Worm (Caenorhabditis elegans) whole organism, L1 larva: ENCODE data around the gene madd-2.

Source experiments
- C16A3.4 ChIP-seq: fragments of 150-350 bp; optimal IDR thresholded peaks from 2 replicates; lab custom pipeline; 2014; ENCODE audit warnings: missing biosample characterization, missing genetic modification characterization
- F16B12.6 ChIP-seq: fragments of 150-350 bp; optimal IDR thresholded peaks from 2 replicates; lab custom pipeline; 2014; ENCODE audit warnings: missing biosample characterization, missing genetic modification characterization
- aly-2 ChIP-seq: fragments of 150-350 bp; optimal IDR thresholded peaks from 2 replicates; lab custom pipeline; 2014; ENCODE audit warnings: missing biosample characterization, missing genetic modification characterization
- ama-1 ChIP-seq: fragments of 150-350 bp; optimal IDR thresholded peaks from 2 replicates; lab custom pipeline; 2014
- ceh-82 ChIP-seq, 3 experiments: fragments of 150-350 bp in 1 of 3; sonication (generic microtip) in 2 of 3; optimal IDR thresholded peaks; 2 replicates each; lab custom pipeline; 2014 to 2017; ENCODE audit warnings: missing biosample characterization in 3 of 3, missing genetic modification characterization in 3 of 3
- ceh-88 ChIP-seq: fragments of 200-800 bp; sonication (Bioruptor generic); IDR thresholded peaks from 2 replicates; pipeline ENCODE4 v1.3.6; 2022; ENCODE audit warnings: missing genetic modification characterization, missing compliant biosample characterization
- dpl-1 ChIP-seq, 3 experiments: fragments of 150-350 bp in 2 of 3; sonication (generic microtip) in 1 of 3; optimal IDR thresholded peaks; 2 replicates each; lab custom pipeline; 2014 to 2017; ENCODE audit warnings: missing biosample characterization in 3 of 3, missing genetic modification characterization in 3 of 3, missing genetic modification reagents in 3 of 3
- dsc-1 ChIP-seq: sonication (generic microtip); optimal IDR thresholded peaks from 2 replicates; lab custom pipeline; 2016; ENCODE audit warnings: mild to moderate bottlenecking, missing genetic modification characterization, missing compliant biosample characterization
- efl-1 ChIP-seq, 4 experiments: fragments of 150-350 bp; optimal IDR thresholded peaks in 3 of 4; peaks in 1 of 4; 1 replicate in 1 of 4; 2 replicates in 3 of 4; lab custom pipeline; 2014; ENCODE audit warnings: missing biosample characterization in 2 of 4, missing genetic modification characterization in 2 of 4, missing genetic modification reagents in 2 of 4
- egl-13 ChIP-seq: sonication (generic microtip); optimal IDR thresholded peaks from 2 replicates; lab custom pipeline; 2016; ENCODE audit warnings: missing genotype, missing genetic modification reagents, missing genetic modification characterization, missing compliant biosample characterization
- egl-27 ChIP-seq, 2 experiments: fragments of 150-350 bp in 1 of 2; sonication (generic microtip); optimal IDR thresholded peaks; 3 replicates each; lab custom pipeline; 2017 to 2018; ENCODE audit warnings: missing biosample characterization in 2 of 2, missing genetic modification characterization in 2 of 2, missing genetic modification reagents in 2 of 2
- elt-2 ChIP-seq: sonication (generic microtip); optimal IDR thresholded peaks from 2 replicates; lab custom pipeline; 2016; ENCODE audit warnings: missing genetic modification characterization, mild to moderate bottlenecking, inconsistent platforms, missing compliant biosample characterization, missing genetic modification reagents
- fkh-8 ChIP-seq: sonication (generic microtip); optimal IDR thresholded peaks from 2 replicates; lab custom pipeline; 2016; ENCODE audit warnings: mild to moderate bottlenecking, missing genetic modification characterization, missing compliant biosample characterization
- hpl-2 ChIP-seq: fragments of 150-350 bp; optimal IDR thresholded peaks from 2 replicates; lab custom pipeline; 2014; ENCODE audit warnings: missing biosample characterization, missing genetic modification reagents, missing genetic modification characterization
- isw-1 ChIP-seq: fragments of 200-800 bp; sonication (Bioruptor generic); IDR thresholded peaks from 2 replicates; pipeline ENCODE4 v1.3.6; 2022; ENCODE audit warnings: missing genetic modification characterization, missing compliant biosample characterization
- lin-14 ChIP-seq: fragments of 200-800 bp; sonication (Bioruptor generic); optimal IDR thresholded peaks from 2 replicates; lab custom pipeline; 2018; ENCODE audit warnings: mild to moderate bottlenecking, missing genetic modification characterization, moderate library complexity, missing compliant biosample characterization
- lin-15B ChIP-seq: fragments of 150-350 bp; sonication (generic microtip); optimal IDR thresholded peaks from 3 replicates; lab custom pipeline; 2014; ENCODE audit warnings: missing biosample characterization, missing genetic modification characterization
- lin-35 ChIP-seq, 2 experiments: fragments of 150-350 bp; optimal IDR thresholded peaks; 2 replicates each; lab custom pipeline; 2014; ENCODE audit warnings: missing biosample characterization in 2 of 2, missing genetic modification characterization in 2 of 2, missing genetic modification reagents in 2 of 2
- lir-3 ChIP-seq: sonication (generic microtip); optimal IDR thresholded peaks from 2 replicates; lab custom pipeline; 2016; ENCODE audit warnings: mild to moderate bottlenecking, missing genetic modification characterization, moderate library complexity, missing compliant biosample characterization; ENCODE audit not compliant: poor library complexity
- lsy-2 ChIP-seq, 2 experiments: fragments of 150-350 bp; optimal IDR thresholded peaks; 2 replicates each; lab custom pipeline; 2014; ENCODE audit warnings: missing biosample characterization in 2 of 2, missing genetic modification characterization in 2 of 2
- mab-9 ChIP-seq: fragments of 200-800 bp; sonication (Bioruptor generic); IDR thresholded peaks from 2 replicates; pipeline ENCODE4 v1.3.6; 2022; ENCODE audit warnings: missing genetic modification reagents, missing genetic modification characterization, missing compliant biosample characterization
- nhr-19 ChIP-seq: fragments of 200-800 bp; sonication (Bioruptor generic); conservative IDR thresholded peaks from 2 replicates; pipeline ENCODE4 v1.3.6; 2022; ENCODE audit warnings: missing genetic modification characterization, missing compliant biosample characterization
- nhr-20 ChIP-seq: sonication (generic microtip); optimal IDR thresholded peaks from 2 replicates; lab custom pipeline; 2016; ENCODE audit warnings: mild to moderate bottlenecking, missing genetic modification characterization, missing compliant biosample characterization
- nhr-237 ChIP-seq: fragments of 150-350 bp; optimal IDR thresholded peaks from 2 replicates; lab custom pipeline; 2014; ENCODE audit warnings: missing biosample characterization, missing genetic modification characterization
- nhr-28 ChIP-seq: fragments of 150-350 bp; optimal IDR thresholded peaks from 2 replicates; lab custom pipeline; 2014; ENCODE audit warnings: missing biosample characterization, missing genetic modification characterization
- nhr-47 ChIP-seq: sonication (generic microtip); optimal IDR thresholded peaks from 2 replicates; lab custom pipeline; 2016; ENCODE audit warnings: mild to moderate bottlenecking, missing genetic modification characterization, moderate library complexity, missing compliant biosample characterization
- nhr-71 ChIP-seq: sonication (generic microtip); optimal IDR thresholded peaks from 2 replicates; lab custom pipeline; 2016; ENCODE audit warnings: mild to moderate bottlenecking, missing genetic modification characterization, moderate library complexity, missing compliant biosample characterization
- nhr-84 ChIP-seq: sonication (generic microtip); optimal IDR thresholded peaks from 2 replicates; lab custom pipeline; 2017; ENCODE audit warnings: missing biosample characterization, missing genetic modification characterization
- nhr-85 ChIP-seq: sonication (generic microtip); peaks from one replicate; lab custom pipeline; 2016; ENCODE audit warnings: missing genetic modification characterization, inconsistent platforms, missing compliant biosample characterization
- nhr-90 ChIP-seq: sonication (generic microtip); optimal IDR thresholded peaks from 2 replicates; lab custom pipeline; 2016; ENCODE audit warnings: mild to moderate bottlenecking, missing genetic modification characterization, missing compliant biosample characterization; ENCODE audit not compliant: poor library complexity
- pag-3 ChIP-seq: sonication (generic microtip); optimal IDR thresholded peaks from 2 replicates; lab custom pipeline; 2017; ENCODE audit warnings: missing genetic modification characterization, mild to moderate bottlenecking, missing compliant biosample characterization, antibody characterized with exemption, borderline replicate concordance; ENCODE audit not compliant: insufficient read depth
- pax-3 ChIP-seq: fragments of 200-800 bp; sonication (Bioruptor generic); optimal IDR thresholded peaks from 2 replicates; lab custom pipeline; 2018; ENCODE audit warnings: mild to moderate bottlenecking, missing genetic modification characterization, moderate library complexity, missing compliant biosample characterization
- pqm-1 ChIP-seq: sonication (generic microtip); optimal IDR thresholded peaks from 3 replicates; lab custom pipeline; 2017; ENCODE audit warnings: missing biosample characterization, missing genetic modification characterization
- rnt-1 ChIP-seq: sonication (generic microtip); optimal IDR thresholded peaks from 2 replicates; lab custom pipeline; 2016; ENCODE audit warnings: mild to moderate bottlenecking, missing genetic modification characterization, moderate library complexity, missing compliant biosample characterization
- snpc-4 ChIP-seq: fragments of 150-350 bp; optimal IDR thresholded peaks from 2 replicates; lab custom pipeline; 2014; ENCODE audit warnings: missing biosample characterization, missing genetic modification characterization
- snu-23 ChIP-seq: sonication (generic microtip); optimal IDR thresholded peaks from 2 replicates; lab custom pipeline; 2016; ENCODE audit warnings: missing genetic modification characterization, missing compliant biosample characterization
- sptf-1 ChIP-seq: fragments of 150-350 bp; optimal IDR thresholded peaks from 2 replicates; lab custom pipeline; 2014; ENCODE audit warnings: missing biosample characterization, missing genetic modification characterization
- sup-37 ChIP-seq: fragments of 200-800 bp; sonication (Bioruptor generic); optimal IDR thresholded peaks from 2 replicates; lab custom pipeline; 2018; ENCODE audit warnings: mild to moderate bottlenecking, missing genetic modification characterization, missing compliant biosample characterization
- swsn-7 ChIP-seq: sonication (generic microtip); optimal IDR thresholded peaks from 2 replicates; lab custom pipeline; 2016; ENCODE audit warnings: missing genetic modification characterization, missing compliant biosample characterization
- tbx-2 ChIP-seq: sonication (generic microtip); optimal IDR thresholded peaks from 2 replicates; lab custom pipeline; 2016; ENCODE audit warnings: missing genetic modification characterization, missing compliant biosample characterization
- unc-130 ChIP-seq: fragments of 150-350 bp; optimal IDR thresholded peaks from 2 replicates; lab custom pipeline; 2017; ENCODE audit warnings: missing biosample characterization, missing genetic modification characterization, inconsistent platforms
- unc-86 ChIP-seq: sonication (generic microtip); optimal IDR thresholded peaks from 2 replicates; lab custom pipeline; 2016; ENCODE audit warnings: missing genetic modification characterization, missing compliant biosample characterization
- unc-98 ChIP-seq: fragments of 200-800 bp; sonication (Bioruptor generic); IDR thresholded peaks from 2 replicates; pipeline ENCODE4 v1.3.6; 2022; ENCODE audit warnings: missing genetic modification characterization, missing compliant biosample characterization
- xbp-1 ChIP-seq: sonication (generic microtip); optimal IDR thresholded peaks from 2 replicates; lab custom pipeline; 2016; ENCODE audit warnings: missing genetic modification characterization, missing compliant biosample characterization
- zag-1 ChIP-seq: fragments of 150-350 bp; optimal IDR thresholded peaks from 2 replicates; lab custom pipeline; 2014; ENCODE audit warnings: missing biosample characterization, missing genetic modification characterization
- zip-4 ChIP-seq: fragments of 200-800 bp; sonication (Bioruptor generic); optimal IDR thresholded peaks from 2 replicates; lab custom pipeline; 2018; ENCODE audit warnings: mild to moderate bottlenecking, missing genetic modification characterization, moderate library complexity, missing compliant biosample characterization
- ztf-11 ChIP-seq, 2 experiments: sonication (generic microtip); optimal IDR thresholded peaks; 2 replicates each; lab custom pipeline; 2016 to 2017; ENCODE audit warnings: missing genetic modification characterization in 2 of 2, missing biosample characterization in 1 of 2, missing compliant biosample characterization in 1 of 2
- ztf-4 ChIP-seq: fragments of 150-350 bp; optimal IDR thresholded peaks from 2 replicates; lab custom pipeline; 2014; ENCODE audit warnings: missing biosample characterization, missing genetic modification characterization

Gene madd-2

ce11 chrV:1197064-1197724 is 38.1 kb downstream of the madd-2 start:
- peak; percentile 71 for TF ChIP-seq nhr-85 (tag; lab: Kevin White, UChicago)
- peak in 1 of 2 experiments; percentile 72 for TF ChIP-seq ztf-11 (tag; optimal IDR thresholded peaks at IDR 0.05; lab: Kevin White, UChicago)
- peak; percentile 38 for TF ChIP-seq dsc-1
- TF ChIP-seq fkh-8 (tag; lab: Kevin White, UChicago) = peak; percentile 53
- peak; percentile 42 for TF ChIP-seq isw-1
- peak; percentile 77 for TF ChIP-seq lin-14 (GFP tag; lab: Kevin White, UChicago)
- TF ChIP-seq pax-3 = peak; percentile 35
- peak; percentile 33 to 60 for TF ChIP-seq lsy-2 (tag; optimal IDR thresholded peaks at IDR 0.05; lab: Kevin White, UChicago)
- TF ChIP-seq ceh-88 (GFP tag; lab: Robert Waterston, UW) = peak; percentile 37; the same call in 1 of the 2 replicates
- peak; percentile 70 for TF ChIP-seq rnt-1 (tag; lab: Kevin White, UChicago)
- peak; percentile 61 for TF ChIP-seq unc-86 (tag; lab: Kevin White, UChicago)
- peak; percentile 34 for TF ChIP-seq F16B12.6 (tag; lab: Kevin White, UChicago)
- TF ChIP-seq mab-9 (GFP tag; lab: Robert Waterston, UW) = 0 out of 2 replicates have a peak, but pooled peaks have one; percentile 15
- peak; percentile 24; the same call in 1 of the 2 replicates for TF ChIP-seq unc-98
- peak in 2 of 3 experiments; percentile 8 to 28 for TF ChIP-seq ceh-82 (tag; optimal IDR thresholded peaks at IDR 0.05; lab: Kevin White, UChicago)
- peak; percentile 50 for TF ChIP-seq nhr-90 (tag; lab: Kevin White, UChicago)
- peak; percentile 83 to 90 for TF ChIP-seq efl-1 (optimal IDR thresholded peaks at IDR 0.05; lab: Kevin White, UChicago)
- TF ChIP-seq efl-1 (GFP tag; optimal IDR thresholded peaks at IDR 0.05 in 1 of 2; lab: Kevin White, UChicago) = peak; percentile 79 to 97
- TF ChIP-seq dpl-1 (GFP tag; optimal IDR thresholded peaks at IDR 0.05; lab: Kevin White, UChicago) = peak; percentile 45 to 84 (median 78)
- peak; percentile 34 for TF ChIP-seq xbp-1
- TF ChIP-seq C16A3.4 = peak; percentile 35
- TF ChIP-seq swsn-7 (tag; lab: Kevin White, UChicago) = peak; percentile 52
- TF ChIP-seq nhr-71 = peak; percentile 74
- TF ChIP-seq tbx-2 (tag; lab: Kevin White, UChicago) = peak; percentile 59
- TF ChIP-seq nhr-47 (tag; lab: Kevin White, UChicago) = peak; percentile 71
- TF ChIP-seq egl-13 (tag; lab: Kevin White, UChicago) = peak; percentile 38
- TF ChIP-seq snu-23 (GFP tag; lab: Kevin White, UChicago) = peak; percentile 60
- TF ChIP-seq lin-35 (GFP tag; optimal IDR thresholded peaks at IDR 0.05; lab: Kevin White, UChicago) = peak; percentile 80 to 88
- peak; percentile 45 for TF ChIP-seq nhr-20 (tag; lab: Kevin White, UChicago)
- peak; percentile 53 for TF ChIP-seq nhr-19
- TF ChIP-seq, all 84 proteins: peak for 29; not testable (repeated sequence) for 55

- TF ChIP-seq nhr-28 = no peak
- TF ChIP-seq zag-1 (tag; lab: Kevin White, UChicago) = no peak
- TF ChIP-seq snpc-4 (tag; lab: Kevin White, UChicago) = peak; percentile 73
- TF ChIP-seq nhr-237 (tag; lab: Kevin White, UChicago) = no peak
- TF ChIP-seq xbp-1 = peak; percentile 85
- TF ChIP-seq pqm-1 = no peak
- peak; percentile 95 for TF ChIP-seq unc-130 (tag; lab: Kevin White, UChicago)
- no peak for TF ChIP-seq hpl-2 (GFP tag; lab: Kevin White, UChicago)
- no peak for TF ChIP-seq sup-37 (GFP tag; lab: Kevin White, UChicago)
- no peak for TF ChIP-seq ztf-4 (tag; lab: Kevin White, UChicago)
- TF ChIP-seq pag-3 (tag; lab: Kevin White, UChicago) = no peak
- TF ChIP-seq aly-2 = peak; percentile 10
- TF ChIP-seq dsc-1 = peak; percentile 75
- no peak for TF ChIP-seq ama-1 (lab: Kevin White, UChicago)
- no peak for TF ChIP-seq zip-4 (GFP tag; lab: Kevin White, UChicago)
- peak; percentile 76 for TF ChIP-seq lin-15B (tag; lab: Kevin White, UChicago)
- TF ChIP-seq elt-2 (tag; lab: Kevin White, UChicago) = no peak
- no peak for TF ChIP-seq lir-3 (tag; lab: Kevin White, UChicago)
- no peak for TF ChIP-seq sptf-1
- TF ChIP-seq egl-27 (tag; optimal IDR thresholded peaks at IDR 0.05; lab: Kevin White, UChicago) = no peak
- no peak for TF ChIP-seq ceh-88 (GFP tag; lab: Robert Waterston, UW)
- TF ChIP-seq nhr-84 = no peak
- TF ChIP-seq efl-1 (optimal IDR thresholded peaks at IDR 0.05; lab: Kevin White, UChicago) = peak; percentile 57 to 79
- TF ChIP-seq efl-1 (GFP tag; optimal IDR thresholded peaks at IDR 0.05 in 1 of 2; lab: Kevin White, UChicago) = peak; percentile 81 to 96
- TF ChIP-seq tbx-2 (tag; lab: Kevin White, UChicago) = peak; percentile 75
- no peak for TF ChIP-seq unc-98
- peak; percentile 52 to 71 (median 70) for TF ChIP-seq ceh-82 (tag; optimal IDR thresholded peaks at IDR 0.05; lab: Kevin White, UChicago)
- peak; percentile 83 for TF ChIP-seq nhr-20 (tag; lab: Kevin White, UChicago)
- no peak for TF ChIP-seq mab-9 (GFP tag; lab: Robert Waterston, UW)
- peak in 1 of 2 experiments; percentile 22 for TF ChIP-seq ztf-11 (tag; optimal IDR thresholded peaks at IDR 0.05; lab: Kevin White, UChicago)
Observed at ce11 chrV:1195995-1196394, 39.3 kb downstream of the madd-2 start, which contains the start of the genes wrb-1 and Y50D4A.4. Gene wrb-1, plus strand, starts transcription at chrV:1196072. Gene Y50D4A.4, minus strand, starts transcription at chrV:1196127.
